Fruit fly (Drosophila melanogaster) Kc167 (cell line): Measurements from ENCODE around the gene Syn1.

Experiments
- Myc ChIP-seq: fragments of >200 bp; optimal IDR thresholded peaks from 2 replicates; lab custom pipeline; 2017; ENCODE audit warnings: missing external identifiers
- Sin3A ChIP-seq: fragments of >200 bp; optimal IDR thresholded peaks from 2 replicates; lab custom pipeline; 2018; ENCODE audit warnings: missing external identifiers
- h ChIP-seq: fragments of >200 bp; optimal IDR thresholded peaks from 3 replicates; lab custom pipeline; 2018; ENCODE audit warnings: missing external identifiers
- insv ChIP-seq: fragments of >200 bp; optimal IDR thresholded peaks from 3 replicates; lab custom pipeline; 2018; ENCODE audit warnings: missing external identifiers
- psq ChIP-seq: fragments of >200 bp; optimal IDR thresholded peaks from 2 replicates; lab custom pipeline; 2017; ENCODE audit warnings: missing external identifiers
- ttk ChIP-seq: sonication (Bioruptor generic); optimal IDR thresholded peaks from 2 replicates; lab custom pipeline; 2017; ENCODE audit warnings: missing external identifiers

Gene Syn1

dm6 chr3L:21770328-21770727 lies at the start of gene Syn1:
Syn1 (minus strand) TSS chr3L:21770534.
- TF ChIP-seq h (lab: Kevin White, UChicago) (no peak), ttk (lab: Kevin White, UChicago) (no peak), Myc (lab: Kevin White, UChicago) (no peak), insv (lab: Kevin White, UChicago) (no peak), Sin3A (lab: Kevin White, UChicago) (no peak), psq (no peak)

dm6 chr3L:21819497-21819896 lies 49.2 kb upstream of the Syn1 start:
- TF ChIP-seq Sin3A (lab: Kevin White, UChicago) (no peak), ttk (lab: Kevin White, UChicago) (no peak), insv (lab: Kevin White, UChicago) (no peak), Myc (lab: Kevin White, UChicago) (no peak), psq (no peak), h (lab: Kevin White, UChicago) (no peak)

DNA sequence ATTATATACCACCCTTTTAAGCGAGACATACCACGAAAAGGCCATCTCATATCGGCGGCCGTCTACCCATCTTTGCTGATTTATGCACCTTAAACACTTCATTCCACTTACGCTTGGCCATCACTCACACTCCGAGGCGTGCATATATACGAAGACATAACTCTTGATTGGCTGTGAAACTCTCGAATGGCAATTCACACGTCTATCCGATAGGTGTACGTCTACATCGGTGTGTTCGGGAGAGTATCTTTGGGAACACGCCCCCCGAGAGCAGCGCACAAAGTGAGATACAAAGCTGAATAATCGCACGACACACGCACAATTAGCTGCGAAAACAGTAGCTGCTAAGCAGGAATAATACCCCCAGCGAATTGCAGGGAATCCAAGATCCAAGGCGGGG lies 48.4 kb upstream of the Syn1 start:
- TF ChIP-seq psq: no peak
- TF ChIP-seq Myc (lab: Kevin White, UChicago): no peak
- TF ChIP-seq Sin3A (lab: Kevin White, UChicago): no peak
- no peak for TF ChIP-seq insv (lab: Kevin White, UChicago)
- no peak for TF ChIP-seq ttk (lab: Kevin White, UChicago)
- no peak for TF ChIP-seq h (lab: Kevin White, UChicago)

DNA sequence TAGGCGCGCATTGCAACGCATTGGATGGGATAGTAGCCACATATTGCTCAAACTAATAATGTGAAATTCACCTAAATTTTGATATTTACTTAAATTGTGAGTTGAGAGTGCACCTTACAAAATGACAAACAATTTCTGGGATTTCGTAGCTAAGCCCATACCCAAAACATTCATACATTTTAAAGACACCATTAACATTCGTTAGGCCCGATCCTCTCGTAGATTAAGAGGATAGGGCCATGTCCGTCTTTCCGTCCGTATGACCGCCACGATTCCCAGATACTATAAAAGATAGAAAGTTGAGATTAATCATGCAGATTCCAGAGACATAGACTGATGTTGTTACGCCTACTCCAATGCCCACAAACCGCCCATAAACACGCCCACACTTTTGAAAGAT lies 43.3 kb upstream of the Syn1 start, which contains the start of gene CG43895:
Gene CG43895, minus strand, starts transcription at position 101 of the 400 bp plus-strand sequence.
- TF ChIP-seq psq (no peak), h (lab: Kevin White, UChicago) (no peak), Myc (lab: Kevin White, UChicago) (no peak), Sin3A (lab: Kevin White, UChicago) (no peak), ttk (lab: Kevin White, UChicago) (no peak), insv (lab: Kevin White, UChicago) (no peak)

dm6 chr3L:21808568-21808967 lies 38.2 kb upstream of the Syn1 start, which contains the start of gene eg:
eg (plus strand) TSS chr3L:21808703.
- TF ChIP-seq Myc (lab: Kevin White, UChicago) (no peak), ttk (lab: Kevin White, UChicago) (no peak), psq (no peak), h (lab: Kevin White, UChicago) (no peak), insv (lab: Kevin White, UChicago) (no peak), Sin3A (lab: Kevin White, UChicago) (no peak)

DNA sequence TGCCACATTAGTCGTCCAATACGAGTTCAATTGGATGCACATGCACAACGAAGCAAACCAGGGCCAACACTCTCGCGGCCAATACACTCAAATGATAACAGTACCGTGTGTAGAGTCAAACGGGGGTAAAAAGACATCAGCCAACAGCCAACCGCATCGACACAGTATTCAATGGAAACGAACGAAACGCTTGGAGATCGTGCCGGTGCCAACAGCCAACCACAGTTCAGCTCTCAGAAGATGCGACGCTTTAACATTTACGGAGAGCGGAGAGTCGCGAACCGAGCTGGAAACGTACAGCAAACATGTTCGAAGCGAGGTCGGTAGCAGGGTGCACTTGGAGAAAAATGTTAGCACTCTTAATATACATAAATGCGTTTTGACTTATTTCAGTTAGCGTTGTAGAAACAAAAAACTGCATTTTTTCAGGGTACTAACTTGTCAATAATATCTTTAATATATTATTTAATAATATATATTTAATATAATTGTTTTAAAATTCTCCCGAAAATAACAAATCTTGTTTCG lies 37.7 kb upstream of the Syn1 start:
- no peak for TF ChIP-seq h (lab: Kevin White, UChicago)
- TF ChIP-seq Myc (lab: Kevin White, UChicago): no peak
- TF ChIP-seq psq: no peak
- TF ChIP-seq insv (lab: Kevin White, UChicago): no peak
- no peak for TF ChIP-seq ttk (lab: Kevin White, UChicago)
- no peak for TF ChIP-seq Sin3A (lab: Kevin White, UChicago)

DNA sequence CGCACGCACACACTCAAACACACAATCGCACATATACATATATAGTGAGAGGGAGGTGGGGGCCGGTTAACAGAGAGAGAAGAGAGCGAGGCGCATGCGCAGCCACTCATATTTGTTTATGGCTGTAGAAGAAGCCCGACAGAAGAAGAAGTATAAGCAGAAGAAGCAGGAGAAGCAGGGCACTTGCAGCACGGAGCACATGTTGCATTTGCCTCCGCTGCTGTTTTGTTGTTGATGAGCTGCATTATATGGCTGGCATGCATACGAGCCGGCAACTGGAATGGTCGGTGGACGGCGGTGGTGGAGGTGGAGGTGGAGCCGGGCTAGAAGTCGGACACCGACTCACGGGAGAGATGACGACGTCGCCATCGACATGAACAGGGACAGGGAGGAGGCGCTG lies 30.1 kb upstream of the Syn1 start:
- TF ChIP-seq insv (lab: Kevin White, UChicago) (no peak), h (lab: Kevin White, UChicago) (no peak), Myc (lab: Kevin White, UChicago) (no peak), psq (no peak), ttk (lab: Kevin White, UChicago) (no peak), Sin3A (lab: Kevin White, UChicago) (no peak)

- TF ChIP-seq ttk (lab: Kevin White, UChicago): no peak
- TF ChIP-seq insv (lab: Kevin White, UChicago): no peak
- TF ChIP-seq h (lab: Kevin White, UChicago): no peak
- TF ChIP-seq psq: no peak
- TF ChIP-seq Myc (lab: Kevin White, UChicago): no peak
- TF ChIP-seq Sin3A (lab: Kevin White, UChicago): no peak
These were observed 17.5 kb upstream of the Syn1 start for dm6 chr3L:21787883-21788282.

DNA sequence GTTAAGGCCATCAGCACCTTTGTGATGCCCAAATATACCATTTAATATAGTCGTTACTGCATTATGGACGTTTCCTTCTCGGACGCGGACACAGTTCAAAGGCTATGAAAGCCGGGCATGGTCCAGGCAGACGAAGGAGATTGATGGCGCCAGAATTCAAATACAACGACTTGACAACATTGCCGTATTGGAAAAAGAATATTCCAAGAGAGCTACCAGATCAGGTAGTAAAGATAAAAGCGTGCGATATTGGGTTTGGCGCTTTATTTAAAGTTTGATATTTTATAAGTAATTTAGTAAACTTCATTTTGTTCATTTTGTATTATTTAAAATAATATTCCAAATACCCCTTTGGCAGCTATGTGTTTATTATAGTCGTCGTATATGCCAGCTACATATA lies 3.5 kb upstream of the Syn1 start:
- TF ChIP-seq psq (no peak), Sin3A (lab: Kevin White, UChicago) (no peak), Myc (lab: Kevin White, UChicago) (no peak), insv (lab: Kevin White, UChicago) (no peak), ttk (lab: Kevin White, UChicago) (no peak), h (lab: Kevin White, UChicago) (no peak)

DNA sequence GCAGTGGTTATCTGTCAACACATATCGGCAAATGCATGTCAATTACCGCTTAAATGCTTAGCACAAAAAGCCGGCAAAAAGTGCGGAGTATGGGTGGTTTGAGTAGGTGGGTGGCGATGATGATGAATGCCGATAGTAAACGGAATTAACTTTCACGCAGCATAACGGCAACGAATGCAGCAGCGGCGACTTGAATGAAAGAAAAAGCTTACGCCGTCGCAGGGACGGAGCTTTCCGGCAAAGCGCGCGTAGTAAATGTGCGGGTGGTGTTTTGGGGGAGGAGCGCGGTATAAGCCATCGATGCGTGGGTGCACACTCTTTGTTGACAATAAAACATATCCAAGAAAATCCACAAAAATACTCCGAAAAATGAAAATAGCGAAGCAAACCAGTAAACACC lies 819 bp downstream of the Syn1 start, which contains the start of gene CG7370:
Gene CG7370, plus strand, starts transcription at position 301 of the 400 bp plus-strand sequence.
- TF ChIP-seq insv (lab: Kevin White, UChicago) (no peak), Myc (lab: Kevin White, UChicago) (no peak), Sin3A (lab: Kevin White, UChicago) (no peak), ttk (lab: Kevin White, UChicago) (no peak), psq (no peak), h (lab: Kevin White, UChicago) (no peak)

dm6 chr3L:21765931-21766330 lies 4.4 kb downstream of the Syn1 start:
- TF ChIP-seq Myc (lab: Kevin White, UChicago) (no peak), insv (lab: Kevin White, UChicago) (no peak), h (lab: Kevin White, UChicago) (no peak), ttk (lab: Kevin White, UChicago) (no peak), psq (no peak), Sin3A (lab: Kevin White, UChicago) (no peak)

dm6 chr3L:21756857-21757256 lies 13.5 kb downstream of the Syn1 start, which contains the start of gene CG14564:
CG14564 (plus strand) TSS chr3L:21757157.
- TF ChIP-seq Myc (lab: Kevin White, UChicago): no peak
- no peak for TF ChIP-seq psq
- TF ChIP-seq ttk (lab: Kevin White, UChicago): no peak
- TF ChIP-seq Sin3A (lab: Kevin White, UChicago): no peak
- TF ChIP-seq h (lab: Kevin White, UChicago): no peak
- TF ChIP-seq insv (lab: Kevin White, UChicago): no peak
